Worm (Caenorhabditis elegans) whole organism, L3 larva: ENCODE measurements around the gene sdz-31.

Source experiments
- ama-1 ChIP-seq: fragments of 150-350 bp; optimal IDR thresholded peaks from 2 replicates; lab custom pipeline; 2018
- fos-1 ChIP-seq: fragments of 150-350 bp; optimal IDR thresholded peaks from 2 replicates; lab custom pipeline; 2014; ENCODE audit warnings: missing biosample characterization, missing genetic modification characterization
- nhr-237 ChIP-seq: fragments of 150-350 bp; optimal IDR thresholded peaks from 2 replicates; lab custom pipeline; 2014; ENCODE audit warnings: missing biosample characterization, missing genetic modification characterization
- nhr-25 ChIP-seq: sonication (generic microtip); optimal IDR thresholded peaks from 2 replicates; lab custom pipeline; 2017; ENCODE audit warnings: missing biosample characterization, missing genetic modification characterization
- nhr-28 ChIP-seq: fragments of 150-350 bp; optimal IDR thresholded peaks from 2 replicates; lab custom pipeline; 2014; ENCODE audit warnings: missing biosample characterization, missing genetic modification characterization
- nhr-67 ChIP-seq: fragments of 150-350 bp; optimal IDR thresholded peaks from 2 replicates; lab custom pipeline; 2014; ENCODE audit warnings: missing biosample characterization, missing genetic modification characterization
- pqm-1 ChIP-seq: fragments of 150-350 bp; optimal IDR thresholded peaks from 2 replicates; lab custom pipeline; 2017; ENCODE audit warnings: missing biosample characterization, missing genetic modification characterization, inconsistent platforms
- zag-1 ChIP-seq: fragments of 150-350 bp; optimal IDR thresholded peaks from 2 replicates; lab custom pipeline; 2014; ENCODE audit warnings: missing biosample characterization, missing genetic modification characterization
- ztf-4 ChIP-seq: fragments of 150-350 bp; optimal IDR thresholded peaks from 2 replicates; lab custom pipeline; 2014; ENCODE audit warnings: missing biosample characterization, missing genetic modification characterization

DNA sequence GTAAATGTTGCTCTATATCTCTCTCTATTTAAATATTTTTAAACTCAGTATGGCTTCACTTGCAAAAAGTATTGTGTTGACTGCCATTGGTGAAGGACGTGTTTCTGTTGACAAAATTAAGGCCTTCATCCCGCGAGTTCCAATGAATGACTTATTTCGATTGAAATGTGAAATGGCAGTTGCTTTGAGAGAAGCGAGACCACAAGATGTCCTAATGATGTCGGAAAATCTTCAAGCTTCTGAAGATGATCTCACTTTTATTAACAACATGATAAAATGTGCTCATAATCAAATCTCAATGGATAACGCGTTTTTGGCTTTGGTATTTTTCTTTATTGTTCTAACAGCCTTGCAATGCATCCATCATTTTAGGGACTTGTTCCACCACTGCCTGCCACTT lies 41.3 kb downstream of the sdz-31 start, which contains the start of gene ceh-75:
- TF ChIP-seq nhr-25 (tag; lab: Kevin White, UChicago): no peak
- no peak for TF ChIP-seq zag-1 (tag; lab: Kevin White, UChicago)
- no peak for TF ChIP-seq nhr-28 (tag; lab: Kevin White, UChicago)
- TF ChIP-seq ama-1 (lab: Kevin White, UChicago): no peak
- TF ChIP-seq pqm-1 (tag; lab: Kevin White, UChicago): no peak
- TF ChIP-seq nhr-237 (tag; lab: Kevin White, UChicago): no peak
- no peak for TF ChIP-seq fos-1 (tag; lab: Kevin White, UChicago)
- no peak for TF ChIP-seq ztf-4 (tag; lab: Kevin White, UChicago)
- TF ChIP-seq nhr-67 (tag; lab: Kevin White, UChicago): no peak
